Fruit fly (Drosophila melanogaster) whole organism, prepupa: ENCODE data around the gene CG43245.
A peak's percentile ranks its signal among the peaks of the same experiment; 100 is the strongest.

Source experiments
- CG10631 ChIP-seq: fragments of 200-800 bp; sonication (Bioruptor generic); optimal IDR thresholded peaks from 2 replicates; lab custom pipeline; 2016; ENCODE audit warnings: missing biosample characterization, missing genetic modification characterization
- CG10669 ChIP-seq: fragments of 200-800 bp; sonication (Bioruptor generic); optimal IDR thresholded peaks from 3 replicates; lab custom pipeline; 2018; ENCODE audit warnings: missing biosample characterization, mild to moderate bottlenecking, missing genetic modification characterization, moderate library complexity
- CG11294 ChIP-seq: fragments of 200-800 bp; sonication (Bioruptor generic); IDR thresholded peaks from 2 replicates; pipeline ENCODE4 v1.3.6; 2022; ENCODE audit warnings: missing biosample characterization, missing genetic modification characterization
- CG11762 ChIP-seq: fragments of 200-800 bp; sonication (Bioruptor generic); optimal IDR thresholded peaks from 3 replicates; lab custom pipeline; 2016; ENCODE audit warnings: missing biosample characterization, missing genetic modification characterization; ENCODE audit not compliant: insufficient read depth
- CG15336 ChIP-seq: fragments of 200-800 bp; sonication (Bioruptor generic); IDR thresholded peaks from 2 replicates; pipeline ENCODE4 v1.3.6; 2022; ENCODE audit warnings: missing biosample characterization, missing genetic modification characterization
- CG1621 ChIP-seq: fragments of 200-800 bp; sonication (Bioruptor generic); optimal IDR thresholded peaks from 3 replicates; lab custom pipeline; 2018; ENCODE audit warnings: missing biosample characterization, mild to moderate bottlenecking, missing genetic modification characterization
- CG16779 ChIP-seq: fragments of 200-800 bp; sonication (Bioruptor generic); optimal IDR thresholded peaks from 3 replicates; lab custom pipeline; 2017; ENCODE audit warnings: missing biosample characterization, mild to moderate bottlenecking, missing genetic modification characterization
- CG3032 ChIP-seq: fragments of 200-800 bp; optimal IDR thresholded peaks from 2 replicates; lab custom pipeline; 2019; ENCODE audit warnings: missing biosample characterization, mild to moderate bottlenecking, missing genetic modification characterization, moderate library complexity
- CG31627 ChIP-seq: fragments of 200-800 bp; sonication (Bioruptor generic); optimal IDR thresholded peaks from 3 replicates; lab custom pipeline; 2016; ENCODE audit warnings: missing biosample characterization, missing genetic modification characterization
- CG32006 ChIP-seq: fragments of 200-800 bp; sonication (Bioruptor generic); optimal IDR thresholded peaks from 3 replicates; lab custom pipeline; 2017; ENCODE audit warnings: missing biosample characterization, mild to moderate bottlenecking, missing genetic modification characterization
- CG34406 ChIP-seq: fragments of 200-800 bp; sonication (Bioruptor generic); optimal IDR thresholded peaks from 3 replicates; lab custom pipeline; 2016; ENCODE audit warnings: missing biosample characterization, missing genetic modification characterization
- CG3919 ChIP-seq: fragments of 200-800 bp; sonication (Bioruptor generic); optimal IDR thresholded peaks from 3 replicates; lab custom pipeline; 2016; ENCODE audit warnings: missing biosample characterization, missing genetic modification characterization
- CG4318 ChIP-seq: fragments of 200-800 bp; sonication (Bioruptor generic); optimal IDR thresholded peaks from 3 replicates; lab custom pipeline; 2017; ENCODE audit warnings: missing biosample characterization, mild to moderate bottlenecking, missing genetic modification characterization
- CG6163 ChIP-seq: fragments of 200-800 bp; sonication (Bioruptor generic); IDR thresholded peaks from 3 replicates; pipeline ENCODE4 v1.3.6; 2022; ENCODE audit warnings: missing biosample characterization, missing genetic modification characterization
- CG6276 ChIP-seq: fragments of 200-800 bp; sonication (Bioruptor generic); optimal IDR thresholded peaks from 2 replicates; lab custom pipeline; 2017; ENCODE audit warnings: missing biosample characterization, mild to moderate bottlenecking, missing genetic modification characterization
- CG6808 ChIP-seq: fragments of 200-800 bp; sonication (Bioruptor generic); optimal IDR thresholded peaks from 3 replicates; lab custom pipeline; 2017; ENCODE audit warnings: missing biosample characterization, missing genetic modification characterization, mild to moderate bottlenecking, moderate library complexity, missing genetic modification reagents
- CG6854 ChIP-seq: fragments of 200-800 bp; sonication (Bioruptor generic); optimal IDR thresholded peaks from 2 replicates; lab custom pipeline; 2017; ENCODE audit warnings: missing biosample characterization, mild to moderate bottlenecking, missing genetic modification characterization
- CG7368 ChIP-seq: fragments of 200-800 bp; sonication (Bioruptor generic); optimal IDR thresholded peaks from 3 replicates; lab custom pipeline; 2016; ENCODE audit warnings: missing biosample characterization, missing genetic modification characterization
- CG8119 ChIP-seq: fragments of 200-800 bp; sonication (Bioruptor generic); IDR thresholded peaks from 3 replicates; pipeline ENCODE4 v1.3.6; 2022; ENCODE audit warnings: missing biosample characterization, missing genetic modification characterization
- CG8319 ChIP-seq: fragments of 200-800 bp; sonication (Bioruptor generic); optimal IDR thresholded peaks from 3 replicates; lab custom pipeline; 2016; ENCODE audit warnings: missing biosample characterization, missing genetic modification characterization
- Eip75B ChIP-seq: fragments of 200-800 bp; sonication (Bioruptor generic); optimal IDR thresholded peaks from 3 replicates; lab custom pipeline; 2016; ENCODE audit warnings: missing biosample characterization, missing genetic modification characterization
- Eip78C ChIP-seq: fragments of 200-800 bp; sonication (Bioruptor generic); peaks from one replicate; lab custom pipeline; 2016; ENCODE audit warnings: missing biosample characterization, missing genetic modification characterization
- Eip93F ChIP-seq: fragments of 200-800 bp; sonication (Bioruptor generic); optimal IDR thresholded peaks from 2 replicates; lab custom pipeline; 2016; ENCODE audit warnings: missing biosample characterization, mild to moderate bottlenecking, missing genetic modification characterization
- Ets21C ChIP-seq: fragments of 200-800 bp; sonication (Bioruptor generic); optimal IDR thresholded peaks from 3 replicates; lab custom pipeline; 2016; ENCODE audit warnings: missing biosample characterization, missing genetic modification characterization
- Ets96B ChIP-seq: fragments of 200-800 bp; optimal IDR thresholded peaks from 2 replicates; lab custom pipeline; 2019; ENCODE audit warnings: missing biosample characterization, mild to moderate bottlenecking, missing genetic modification characterization, moderate library complexity
- Gug ChIP-seq: fragments of 200-800 bp; sonication (Bioruptor generic); IDR thresholded peaks from 2 replicates; pipeline ENCODE4 v1.3.6; 2022; ENCODE audit warnings: missing biosample characterization, missing genetic modification characterization
- Hr38 ChIP-seq: sonication (Bioruptor generic); optimal IDR thresholded peaks from 2 replicates; lab custom pipeline; 2016; ENCODE audit warnings: missing biosample characterization, missing genetic modification characterization
- Hr39 ChIP-seq: fragments of 200-800 bp; sonication (Bioruptor generic); optimal IDR thresholded peaks from 2 replicates; lab custom pipeline; 2016; ENCODE audit warnings: missing biosample characterization, missing genetic modification characterization
- Hr4 ChIP-seq: fragments of 200-800 bp; sonication (Bioruptor generic); optimal IDR thresholded peaks from 3 replicates; lab custom pipeline; 2016; ENCODE audit warnings: missing biosample characterization, missing genetic modification characterization
- Lpt ChIP-seq: fragments of 200-800 bp; sonication (Bioruptor generic); optimal IDR thresholded peaks from 3 replicates; lab custom pipeline; 2016; ENCODE audit warnings: missing biosample characterization, missing genetic modification characterization
- Smox ChIP-seq: fragments of 200-800 bp; sonication (Bioruptor generic); optimal IDR thresholded peaks from 3 replicates; lab custom pipeline; 2016; ENCODE audit warnings: missing biosample characterization, missing genetic modification characterization
- Sox102F ChIP-seq: fragments of 200-800 bp; sonication (Bioruptor generic); optimal IDR thresholded peaks from 2 replicates; lab custom pipeline; 2016; ENCODE audit warnings: missing biosample characterization, mild to moderate bottlenecking, missing genetic modification characterization
- Sox14 ChIP-seq: fragments of 200-800 bp; sonication (Bioruptor generic); optimal IDR thresholded peaks from 3 replicates; lab custom pipeline; 2016; ENCODE audit warnings: missing biosample characterization, missing genetic modification characterization
- achi ChIP-seq: fragments of 200-800 bp; sonication (Bioruptor generic); optimal IDR thresholded peaks from 3 replicates; lab custom pipeline; 2016; ENCODE audit warnings: missing biosample characterization, missing genetic modification characterization
- cyc ChIP-seq: fragments of 200-800 bp; sonication (Bioruptor generic); optimal IDR thresholded peaks from 3 replicates; lab custom pipeline; 2016; ENCODE audit warnings: missing biosample characterization, missing genetic modification characterization
- dac ChIP-seq: fragments of 200-800 bp; sonication (Bioruptor generic); optimal IDR thresholded peaks from 2 replicates; lab custom pipeline; 2017; ENCODE audit warnings: missing biosample characterization, mild to moderate bottlenecking, missing genetic modification characterization
- dsx ChIP-seq: fragments of 200-800 bp; optimal IDR thresholded peaks from 3 replicates; lab custom pipeline; 2019; ENCODE audit warnings: missing biosample characterization, mild to moderate bottlenecking, missing genetic modification characterization, moderate library complexity; ENCODE audit not compliant: poor library complexity, severe bottlenecking
- eg ChIP-seq: fragments of 200-800 bp; sonication (Bioruptor generic); IDR thresholded peaks from 3 replicates; pipeline ENCODE4 v1.3.6; 2022; ENCODE audit warnings: missing biosample characterization, missing genetic modification characterization
- esn ChIP-seq: fragments of 200-800 bp; sonication (Bioruptor generic); optimal IDR thresholded peaks from 2 replicates; lab custom pipeline; 2016; ENCODE audit warnings: missing biosample characterization, mild to moderate bottlenecking, missing genetic modification characterization, moderate library complexity
- fd59A ChIP-seq: fragments of 200-800 bp; sonication (Bioruptor generic); optimal IDR thresholded peaks from 2 replicates; lab custom pipeline; 2017; ENCODE audit warnings: missing biosample characterization, mild to moderate bottlenecking, missing genetic modification characterization, missing genetic modification reagents
- fkh ChIP-seq: fragments of 200-800 bp; sonication (Bioruptor generic); optimal IDR thresholded peaks from 3 replicates; lab custom pipeline; 2017; ENCODE audit warnings: missing biosample characterization, mild to moderate bottlenecking, missing genetic modification characterization, moderate library complexity
- lz ChIP-seq: fragments of 200-800 bp; sonication (Bioruptor generic); optimal IDR thresholded peaks from 3 replicates; lab custom pipeline; 2016; ENCODE audit warnings: missing biosample characterization, missing genetic modification characterization
- pdm3 ChIP-seq: fragments of 200-800 bp; sonication (Bioruptor generic); optimal IDR thresholded peaks from 3 replicates; lab custom pipeline; 2016; ENCODE audit warnings: missing biosample characterization, missing genetic modification characterization
- salr ChIP-seq, 2 experiments: fragments of 200-800 bp; sonication (Bioruptor generic); optimal IDR thresholded peaks; 3 replicates each; lab custom pipeline; 2016 to 2018; ENCODE audit warnings: missing biosample characterization in 2 of 2, missing genetic modification characterization in 2 of 2, mild to moderate bottlenecking in 1 of 2
- spab ChIP-seq: fragments of 200-800 bp; sonication (Bioruptor generic); optimal IDR thresholded peaks from 2 replicates; lab custom pipeline; 2017; ENCODE audit warnings: missing biosample characterization, mild to moderate bottlenecking, missing genetic modification characterization, missing genetic modification reagents
- topi ChIP-seq: fragments of 200-800 bp; sonication (Bioruptor generic); optimal IDR thresholded peaks from 3 replicates; lab custom pipeline; 2016; ENCODE audit warnings: missing biosample characterization, missing genetic modification characterization

CG43245 gene

dm6 chr3L:10737123-10737709 is 34.5 kb upstream of the CG43245 start (continued):
- no peak for TF ChIP-seq esn (GFP tag; lab: Kevin White, UChicago)
- no peak for TF ChIP-seq CG6276
- peak; percentile 53 for TF ChIP-seq Eip78C
- TF ChIP-seq CG3032 (tag; lab: Kevin White, UChicago), result no peak
- TF ChIP-seq CG8119 (GFP tag; lab: Robert Waterston, UW), result peak; percentile 49; the same call in 1 of the 3 replicates
- peak; percentile 18 for TF ChIP-seq Ets96B (tag; lab: Kevin White, UChicago)
- TF ChIP-seq fd59A (GFP tag; lab: Kevin White, UChicago), result peak; percentile 31
- TF ChIP-seq Hr38, result no peak
- TF ChIP-seq CG16779 (tag; lab: Kevin White, UChicago), result no peak
- TF ChIP-seq dsx, result peak; percentile 63
- peak; percentile 17 for TF ChIP-seq Eip75B (GFP tag; lab: Kevin White, UChicago)
- TF ChIP-seq CG10669 (GFP tag; lab: Kevin White, UChicago), result peak; percentile 14
- TF ChIP-seq CG10631 (GFP tag; lab: Kevin White, UChicago), result peak; percentile 3
- no peak for TF ChIP-seq Hr39 (GFP tag; lab: Kevin White, UChicago)
- TF ChIP-seq CG34406, result no peak
- no peak for TF ChIP-seq Ets21C
- peak; percentile 18 for TF ChIP-seq Sox102F (GFP tag; lab: Kevin White, UChicago)

- TF ChIP-seq Eip93F (GFP tag; lab: Kevin White, UChicago) (no peak), cyc (peak; percentile 51), lz (peak; percentile 25), CG10631 (GFP tag; lab: Kevin White, UChicago) (peak; percentile 80), CG3919 (GFP tag; lab: Kevin White, UChicago) (peak; percentile 79), CG6808 (GFP tag; lab: Kevin White, UChicago) (peak; percentile 82), dac (GFP tag; lab: Kevin White, UChicago) (no peak), topi (GFP tag; lab: Kevin White, UChicago) (peak; percentile 47), CG1621 (no peak), pdm3 (GFP tag; lab: Kevin White, UChicago) (peak; percentile 65), Ets21C (no peak), CG34406 (peak; percentile 81), Eip78C (no peak), CG32006 (GFP tag; lab: Kevin White, UChicago) (peak; percentile 92), CG15336 (GFP tag; lab: Robert Waterston, UW) (peak; percentile 85), Ets96B (tag; lab: Kevin White, UChicago) (peak; percentile 84), CG8319 (GFP tag; lab: Kevin White, UChicago) (peak; percentile 57), dsx (peak; percentile 79), fd59A (GFP tag; lab: Kevin White, UChicago) (peak; percentile 24), salr (GFP tag; optimal IDR thresholded peaks at IDR 0.05; lab: Kevin White, UChicago) (peak in 1 of 2 experiments; percentile 60), Smox (GFP tag; lab: Kevin White, UChicago) (peak; percentile 50), CG10669 (GFP tag; lab: Kevin White, UChicago) (peak; percentile 58), CG7368 (GFP tag; lab: Kevin White, UChicago) (peak; percentile 7), achi (peak; percentile 81), CG31627 (GFP tag; lab: Kevin White, UChicago) (peak; percentile 53), Gug (GFP tag; lab: Robert Waterston, UW) (peak; percentile 37; the same call in 1 of the 2 replicates), eg (peak; percentile 80), fkh (GFP tag; lab: Kevin White, UChicago) (peak; percentile 84), CG6854 (GFP tag; lab: Kevin White, UChicago) (peak; percentile 30), CG6163 (peak; percentile 48), Hr4 (peak; percentile 65), Sox14 (GFP tag; lab: Kevin White, UChicago) (no peak), CG4318 (GFP tag; lab: Kevin White, UChicago) (peak; percentile 60), CG8119 (GFP tag; lab: Robert Waterston, UW) (peak; percentile 91), CG16779 (tag; lab: Kevin White, UChicago) (peak; percentile 52), CG11762 (peak; percentile 80), Hr38 (no peak), Lpt (GFP tag; lab: Kevin White, UChicago) (peak; percentile 71), CG6276 (peak; percentile 79), spab (GFP tag; lab: Kevin White, UChicago) (peak; percentile 72), CG11294 (peak; percentile 62)
Observed at dm6 chr3L:10738347-10739108, 33.2 kb upstream of the CG43245 start.
